Worm (Caenorhabditis elegans) whole organism, young adult: Measurements from ENCODE around the gene M110.3.

Experiments used
- ama-1 ChIP-seq, 3 experiments: fragments of 150-350 bp in 1 of 3; sonication (generic microtip) in 2 of 3; optimal IDR thresholded peaks; 2 replicates each; lab custom pipeline; 2014 to 2018; ENCODE audit warnings: missing biosample characterization in 2 of 3, missing genetic modification characterization in 2 of 3, missing genetic modification reagents in 2 of 3
- athp-1 ChIP-seq: sonication (generic microtip); optimal IDR thresholded peaks from 2 replicates; lab custom pipeline; 2017; ENCODE audit warnings: mild to moderate bottlenecking, missing genetic modification characterization, missing compliant biosample characterization
- nfya-2 ChIP-seq: fragments of 200-800 bp; sonication (Bioruptor generic); IDR thresholded peaks from 2 replicates; pipeline ENCODE4 v1.3.6; 2022; ENCODE audit warnings: missing genetic modification reagents, missing genetic modification characterization, missing compliant biosample characterization
- nhr-120 ChIP-seq: fragments of 200-800 bp; sonication (Bioruptor generic); IDR thresholded peaks from 2 replicates; pipeline ENCODE4 v1.3.6; 2022; ENCODE audit warnings: missing genetic modification characterization, missing compliant biosample characterization
- unc-62 ChIP-seq: fragments of 150-350 bp; optimal IDR thresholded peaks from 2 replicates; lab custom pipeline; 2014; ENCODE audit warnings: missing biosample characterization, missing genetic modification reagents, missing genetic modification characterization

DNA sequence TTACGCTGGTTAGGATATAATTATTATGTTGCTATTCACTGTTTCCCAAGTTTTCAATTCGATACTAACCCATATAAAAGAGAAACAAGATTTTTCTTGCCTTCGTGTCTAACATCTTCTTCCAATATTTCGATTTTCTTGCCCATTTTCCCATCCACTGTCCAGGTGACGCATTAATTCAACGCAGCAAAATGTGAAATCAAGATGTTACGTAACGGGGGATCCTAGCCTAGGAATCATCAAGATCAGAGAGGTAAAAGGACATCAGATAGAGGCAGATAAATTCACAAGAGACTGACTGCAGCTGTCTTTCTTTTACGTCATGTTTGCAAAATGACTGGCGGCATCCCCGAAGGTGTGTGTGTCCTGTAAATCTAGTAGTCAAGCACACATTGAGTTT lies 8.2 kb upstream of the M110.3 start:
- no peak for TF ChIP-seq unc-62 (GFP tag; lab: Kevin White, UChicago)
- no peak for TF ChIP-seq nfya-2 (GFP tag; lab: Robert Waterston, UW)
- no peak for TF ChIP-seq athp-1 (tag; lab: Kevin White, UChicago)
- TF ChIP-seq ama-1 (optimal IDR thresholded peaks at IDR 0.05; lab: Kevin White, UChicago) = no peak
- TF ChIP-seq ama-1 (GFP tag; optimal IDR thresholded peaks at IDR 0.05; lab: Kevin White, UChicago) = no peak
- no peak for TF ChIP-seq nhr-120 (GFP tag; lab: Robert Waterston, UW)
